Worm (Caenorhabditis elegans): ENCODE measurements around the gene scl-27.

Gene scl-27

DNA sequence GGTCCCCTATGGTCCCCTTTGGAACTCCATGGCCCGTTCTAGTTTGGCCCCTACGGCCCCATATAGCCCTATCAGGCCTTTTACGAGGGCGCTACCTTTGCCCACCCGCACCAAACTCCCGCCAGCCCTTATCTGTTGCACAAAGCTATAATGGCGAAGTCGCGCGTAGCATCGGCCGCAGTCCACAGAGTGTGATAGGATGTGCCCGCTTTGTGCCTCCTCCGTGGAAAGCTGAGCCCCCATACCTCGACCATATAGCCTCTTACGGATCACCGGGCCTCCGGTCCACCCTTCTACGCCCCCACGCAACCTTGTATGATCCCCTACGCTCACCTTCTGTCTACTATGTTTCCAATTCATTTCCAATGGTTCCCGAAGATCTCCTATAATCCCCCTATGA is 47.2 kb downstream of the scl-27 start:
- TF ChIP-seq ztf-28 (GFP tag; IDR thresholded peaks at IDR 0.05) (no peak), zfh-2 (GFP tag; conservative IDR thresholded peaks at IDR 0.05) (peak; percentile 72), lin-26 (GFP tag; IDR thresholded peaks at IDR 0.05) (0 out of 2 replicates have a peak, but pooled peaks have one; percentile 39)

DNA sequence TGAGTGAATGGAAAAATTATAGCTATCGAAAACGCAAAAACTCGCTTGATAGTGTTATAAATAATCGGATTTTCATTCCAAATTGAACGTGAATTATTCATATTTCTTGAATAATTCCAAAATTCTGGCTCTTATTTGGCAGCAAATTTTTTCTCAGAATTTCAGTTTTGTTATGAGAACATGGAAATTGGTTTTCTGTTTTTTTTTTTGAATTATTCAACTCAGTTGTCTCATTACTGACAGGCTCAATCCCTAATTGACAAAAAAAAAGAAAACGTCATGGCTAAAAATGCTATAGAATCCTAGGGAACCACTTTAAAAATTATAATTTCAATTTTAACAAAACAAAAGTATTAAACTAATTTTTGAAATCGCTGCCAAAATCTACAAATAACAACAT is 49.3 kb downstream of the scl-27 start, which contains the start of gene srh-35:
srh-35 (minus strand) TSS at position 101 of the 400 bp plus-strand sequence.
- TF ChIP-seq aptf-2 (GFP tag; conservative IDR thresholded peaks at IDR 0.05) = no peak
- no peak for TF ChIP-seq bed-2 (GFP tag; IDR thresholded peaks at IDR 0.05)
- TF ChIP-seq aptf-3 (GFP tag; IDR thresholded peaks at IDR 0.05) = no peak
- no peak for TF ChIP-seq madf-10 (tag; optimal IDR thresholded peaks at IDR 0.05)
- TF ChIP-seq lir-1 (GFP tag; conservative IDR thresholded peaks at IDR 0.05) = no peak
- no peak for TF ChIP-seq ztf-26 (tag; optimal IDR thresholded peaks at IDR 0.05)
- no peak for TF ChIP-seq F33H1.4 (GFP tag; IDR thresholded peaks at IDR 0.05)
- TF ChIP-seq lin-54 (GFP tag; optimal IDR thresholded peaks at IDR 0.05) = no peak
- no peak for TF ChIP-seq cebp-1 (GFP tag; IDR thresholded peaks at IDR 0.05)
- no peak for TF ChIP-seq cebp-1 (tag; optimal IDR thresholded peaks at IDR 0.05)
- no peak for TF ChIP-seq snpc-4 (GFP tag; optimal IDR thresholded peaks at IDR 0.05)
- TF ChIP-seq snpc-4 (tag; optimal IDR thresholded peaks at IDR 0.05) = no peak
- no peak for TF ChIP-seq F10E7.11 (tag; optimal IDR thresholded peaks at IDR 0.05)
- TF ChIP-seq ztf-22 (GFP tag; optimal IDR thresholded peaks at IDR 0.05) = no peak
- TF ChIP-seq hlh-26 (GFP tag; conservative IDR thresholded peaks at IDR 0.05) = no peak
- TF ChIP-seq K11D2.4 (GFP tag; IDR thresholded peaks at IDR 0.05) = no peak
- no peak for TF ChIP-seq D2030.7 (GFP tag; IDR thresholded peaks at IDR 0.05)
- TF ChIP-seq ztf-25 (GFP tag; IDR thresholded peaks at IDR 0.05) = no peak

DNA sequence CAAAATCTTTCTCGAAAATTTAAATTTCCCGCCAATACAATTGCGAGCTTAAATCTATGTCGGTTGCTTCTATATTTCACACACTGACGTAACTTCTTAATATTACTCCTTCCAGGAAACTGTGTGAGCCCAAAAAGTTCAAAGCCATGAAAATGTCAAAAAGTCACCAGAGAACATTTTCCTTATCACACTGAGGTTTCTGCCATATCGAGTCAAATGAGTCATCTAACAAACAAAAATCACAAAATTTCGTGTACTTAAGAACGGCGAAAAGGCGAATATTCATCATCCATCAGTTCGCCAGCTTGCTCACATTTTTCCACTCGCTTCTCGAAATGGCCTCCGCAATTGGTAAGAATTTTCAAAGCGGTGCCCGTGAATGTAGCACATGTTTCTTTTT is 49.9 kb downstream of the scl-27 start, which contains the start of gene M02H5.8:
M02H5.8 (plus strand) TSS at position 297 of the 400 bp plus-strand sequence.
- TF ChIP-seq tlf-1 (GFP tag; optimal IDR thresholded peaks at IDR 0.05) (no peak), bed-2 (GFP tag; IDR thresholded peaks at IDR 0.05) (no peak), lsl-1 (GFP tag; optimal IDR thresholded peaks at IDR 0.05) (no peak), egrh-3 (GFP tag; IDR thresholded peaks at IDR 0.05) (no peak), madf-10 (tag; optimal IDR thresholded peaks at IDR 0.05) (no peak), athp-1 (tag; optimal IDR thresholded peaks at IDR 0.05) (no peak), nhr-80 (tag; optimal IDR thresholded peaks at IDR 0.05) (peak; percentile 72)

ce11 chrV:450757-451501 is 51.1 kb downstream of the scl-27 start, which contains the start of gene nhr-123:
TSS of gene nhr-123 (plus strand) at chrV:451451.
- TF ChIP-seq chd-7 (tag; optimal IDR thresholded peaks at IDR 0.05) (no peak), hmg-1.2 (GFP tag; IDR thresholded peaks at IDR 0.05) (peak; percentile 15; the same call in 1 of the 2 replicates)
